Fruit fly (Drosophila melanogaster) whole organism, embryonic: ENCODE results near the gene Tsp2A.

Source experiments
- Atf-2 ChIP-seq: fragments of 200-800 bp; sonication (Bioruptor generic); optimal IDR thresholded peaks from 2 replicates; lab custom pipeline; 2016; ENCODE audit warnings: missing biosample characterization, missing genetic modification characterization
- Bgb ChIP-seq: fragments of 200-800 bp; sonication (Bioruptor generic); IDR thresholded peaks from 2 replicates; pipeline ENCODE4 v1.3.6; 2022; ENCODE audit warnings: missing biosample characterization, missing genetic modification characterization; ENCODE audit not compliant: partially characterized antibody
- Bteb2 ChIP-seq: fragments of 200-800 bp; sonication (Bioruptor generic); optimal IDR thresholded peaks from 2 replicates; lab custom pipeline; 2016; ENCODE audit warnings: missing biosample characterization, missing genetic modification characterization
- CG10209 ChIP-seq: fragments of 200-800 bp; sonication (Bioruptor generic); optimal IDR thresholded peaks from 3 replicates; lab custom pipeline; 2017; ENCODE audit warnings: missing biosample characterization, mild to moderate bottlenecking, missing genetic modification characterization, missing genetic modification reagents
- CG10431 ChIP-seq: fragments of 200-800 bp; sonication (Bioruptor generic); optimal IDR thresholded peaks from 3 replicates; lab custom pipeline; 2018; ENCODE audit warnings: missing biosample characterization, mild to moderate bottlenecking, missing genetic modification characterization
- CG11085 ChIP-seq: fragments of 200-800 bp; sonication (Bioruptor generic); IDR thresholded peaks from 2 replicates; pipeline ENCODE4 v1.3.6; 2022; ENCODE audit warnings: missing biosample characterization, missing genetic modification characterization
- CG11695 ChIP-seq: fragments of 200-800 bp; sonication (Bioruptor generic); IDR thresholded peaks from 3 replicates; pipeline ENCODE4 v1.3.6; 2022; ENCODE audit warnings: missing biosample characterization, missing genetic modification characterization
- CG13894 ChIP-seq: fragments of 200-800 bp; sonication (Bioruptor generic); optimal IDR thresholded peaks from 3 replicates; lab custom pipeline; 2018; ENCODE audit warnings: missing biosample characterization, mild to moderate bottlenecking, missing genetic modification characterization, moderate library complexity
- CG14667 ChIP-seq: fragments of 200-800 bp; sonication (Bioruptor generic); IDR thresholded peaks from 2 replicates; pipeline ENCODE4 v1.3.6; 2022; ENCODE audit warnings: missing biosample characterization, missing genetic modification characterization
- CG17385 ChIP-seq: fragments of 200-800 bp; sonication (Bioruptor generic); optimal IDR thresholded peaks from 3 replicates; lab custom pipeline; 2018; ENCODE audit warnings: missing biosample characterization, mild to moderate bottlenecking, missing genetic modification characterization
- CG18262 ChIP-seq: fragments of 200-800 bp; optimal IDR thresholded peaks from 3 replicates; lab custom pipeline; 2019; ENCODE audit warnings: missing biosample characterization, mild to moderate bottlenecking, missing genetic modification characterization, moderate library complexity
- CG18476 ChIP-seq: fragments of 200-800 bp; sonication (Bioruptor generic); optimal IDR thresholded peaks from 2 replicates; lab custom pipeline; 2016; ENCODE audit warnings: missing biosample characterization, mild to moderate bottlenecking, missing genetic modification characterization
- CG2120 ChIP-seq: fragments of 200-800 bp; sonication (Bioruptor generic); optimal IDR thresholded peaks from 3 replicates; lab custom pipeline; 2016; ENCODE audit warnings: missing biosample characterization, missing genetic modification characterization
- CG2712 ChIP-seq: fragments of 200-800 bp; optimal IDR thresholded peaks from 3 replicates; lab custom pipeline; 2019; ENCODE audit warnings: missing biosample characterization, mild to moderate bottlenecking, missing genetic modification characterization, moderate library complexity
- CG2875 ChIP-seq: fragments of 200-800 bp; sonication (Bioruptor generic); optimal IDR thresholded peaks from 2 replicates; lab custom pipeline; 2017; ENCODE audit warnings: missing biosample characterization, mild to moderate bottlenecking, missing genetic modification characterization, missing genetic modification reagents
- CG3838 ChIP-seq: fragments of 200-800 bp; sonication (Bioruptor generic); optimal IDR thresholded peaks from 3 replicates; lab custom pipeline; 2016; ENCODE audit warnings: missing biosample characterization, missing genetic modification characterization
- CG3995 ChIP-seq: fragments of 200-800 bp; sonication (Bioruptor generic); optimal IDR thresholded peaks from 3 replicates; lab custom pipeline; 2016; ENCODE audit warnings: missing biosample characterization, missing genetic modification characterization
- CG6272 ChIP-seq: fragments of 200-800 bp; sonication (Bioruptor generic); IDR thresholded peaks from 2 replicates; pipeline ENCODE4 v1.3.6; 2022; ENCODE audit warnings: missing biosample characterization, missing genetic modification characterization
- CG6689 ChIP-seq: fragments of 200-800 bp; sonication (Bioruptor generic); IDR thresholded peaks from 2 replicates; pipeline ENCODE4 v1.3.6; 2022; ENCODE audit warnings: missing biosample characterization, missing genetic modification characterization
- CG6813 ChIP-seq: fragments of 200-800 bp; sonication (Bioruptor generic); optimal IDR thresholded peaks from 2 replicates; lab custom pipeline; 2017; ENCODE audit warnings: missing biosample characterization, missing genetic modification characterization, mild to moderate bottlenecking, moderate library complexity, missing genetic modification reagents
- Dll ChIP-seq: fragments of 200-800 bp; sonication (Bioruptor generic); IDR thresholded peaks from 4 replicates; pipeline ENCODE4 v1.3.6; 2022; ENCODE audit warnings: missing biosample characterization, missing genetic modification characterization; ENCODE audit not compliant: partially characterized antibody
- Fer1 ChIP-seq: fragments of 200-800 bp; sonication (Bioruptor generic); optimal IDR thresholded peaks from 2 replicates; lab custom pipeline; 2017; ENCODE audit warnings: missing biosample characterization, mild to moderate bottlenecking, missing genetic modification characterization
- HLHmδ ChIP-seq: fragments of 200-800 bp; sonication (Bioruptor generic); optimal IDR thresholded peaks from 2 replicates; lab custom pipeline; 2018; ENCODE audit warnings: missing biosample characterization, mild to moderate bottlenecking, missing genetic modification characterization, moderate library complexity
- NC2α ChIP-seq: fragments of 200-800 bp; sonication (Bioruptor generic); optimal IDR thresholded peaks from 2 replicates; lab custom pipeline; 2016; ENCODE audit warnings: missing biosample characterization, missing genetic modification characterization
- Rfx ChIP-seq: fragments of 200-800 bp; sonication (Bioruptor generic); IDR thresholded peaks from 2 replicates; pipeline ENCODE4 v1.3.6; 2022; ENCODE audit warnings: missing biosample characterization, missing genetic modification characterization
- ab ChIP-seq: fragments of 200-800 bp; sonication (Bioruptor generic); optimal IDR thresholded peaks from 2 replicates; lab custom pipeline; 2016; ENCODE audit warnings: missing biosample characterization, missing genetic modification characterization
- al ChIP-seq: fragments of 200-800 bp; sonication (Bioruptor generic); IDR thresholded peaks from 2 replicates; pipeline ENCODE4 v1.3.6; 2022; ENCODE audit warnings: missing biosample characterization, missing genetic modification characterization
- amos ChIP-seq: fragments of 200-800 bp; sonication (Bioruptor generic); IDR thresholded peaks from 2 replicates; pipeline ENCODE4 v1.3.6; 2022; ENCODE audit warnings: missing biosample characterization, missing genetic modification characterization; ENCODE audit not compliant: partially characterized antibody
- ato ChIP-seq: fragments of 200-800 bp; sonication (Bioruptor generic); IDR thresholded peaks from 2 replicates; pipeline ENCODE4 v1.3.6; 2022; ENCODE audit warnings: missing biosample characterization, missing genetic modification characterization; ENCODE audit not compliant: partially characterized antibody
- bab2 ChIP-seq: fragments of 200-800 bp; sonication (Bioruptor generic); optimal IDR thresholded peaks from 2 replicates; lab custom pipeline; 2016; ENCODE audit warnings: missing biosample characterization, missing genetic modification characterization
- bowl ChIP-seq: fragments of 200-800 bp; sonication (Bioruptor generic); IDR thresholded peaks from 2 replicates; pipeline ENCODE4 v1.3.6; 2022; ENCODE audit warnings: missing biosample characterization, missing genetic modification characterization
- crp ChIP-seq, 2 experiments: fragments of 200-800 bp; sonication (Bioruptor generic); optimal IDR thresholded peaks; 2 replicates in 1 of 2; 3 replicates in 1 of 2; lab custom pipeline; 2017; ENCODE audit warnings: missing biosample characterization in 2 of 2, missing genetic modification characterization in 2 of 2, mild to moderate bottlenecking in 1 of 2, moderate library complexity in 1 of 2
- fd102C ChIP-seq: fragments of 200-800 bp; sonication (Bioruptor generic); optimal IDR thresholded peaks from 2 replicates; lab custom pipeline; 2018; ENCODE audit warnings: missing biosample characterization, mild to moderate bottlenecking, missing genetic modification characterization, moderate library complexity
- fru ChIP-seq: fragments of >200 bp; optimal IDR thresholded peaks from 2 replicates; lab custom pipeline; 2017
- gem ChIP-seq: fragments of 200-800 bp; sonication (Bioruptor generic); optimal IDR thresholded peaks from 2 replicates; lab custom pipeline; 2019; ENCODE audit warnings: missing biosample characterization, mild to moderate bottlenecking, missing genetic modification characterization, moderate library complexity
- gt ChIP-seq: fragments of 200-800 bp; sonication (Bioruptor generic); IDR thresholded peaks from 2 replicates; pipeline ENCODE4 v1.3.6; 2022; ENCODE audit warnings: missing biosample characterization, missing genetic modification characterization
- inv ChIP-seq: fragments of 200-800 bp; sonication (Bioruptor generic); IDR thresholded peaks from 2 replicates; pipeline ENCODE4 v1.3.6; 2022; ENCODE audit warnings: missing biosample characterization, missing genetic modification characterization; ENCODE audit not compliant: partially characterized antibody
- luna ChIP-seq: fragments of 200-800 bp; sonication (Bioruptor generic); optimal IDR thresholded peaks from 2 replicates; lab custom pipeline; 2016; ENCODE audit warnings: missing biosample characterization, missing genetic modification characterization
- mam ChIP-seq: fragments of 200-800 bp; sonication (Bioruptor generic); optimal IDR thresholded peaks from 3 replicates; lab custom pipeline; 2016; ENCODE audit warnings: missing biosample characterization, missing genetic modification characterization
- mld ChIP-seq: fragments of 200-800 bp; sonication (Bioruptor generic); IDR thresholded peaks from 3 replicates; pipeline ENCODE4 v1.3.6; 2022; ENCODE audit warnings: missing biosample characterization, missing genetic modification characterization; ENCODE audit not compliant: partially characterized antibody
- nerfin-1 ChIP-seq: fragments of 200-800 bp; sonication (Bioruptor generic); optimal IDR thresholded peaks from 3 replicates; lab custom pipeline; 2019; ENCODE audit warnings: missing biosample characterization, mild to moderate bottlenecking, missing genetic modification characterization, moderate library complexity
- pfk ChIP-seq: fragments of 200-800 bp; sonication (Bioruptor generic); optimal IDR thresholded peaks from 2 replicates; lab custom pipeline; 2018; ENCODE audit warnings: missing biosample characterization, mild to moderate bottlenecking, missing genetic modification characterization, moderate library complexity
- prd ChIP-seq, 3 experiments: fragments of >200 bp in 2 of 3; fragments of 200-800 bp in 1 of 3; sonication (Bioruptor generic) in 1 of 3; optimal IDR thresholded peaks in 2 of 3; IDR thresholded peaks in 1 of 3; 2 replicates in 2 of 3; 3 replicates in 1 of 3; pipeline versions ENCODE4 v1.3.6 to Lab custom; 2017 to 2022; ENCODE audit warnings: missing biosample characterization in 1 of 3, missing genetic modification characterization in 1 of 3
- pzg ChIP-seq: fragments of 200-800 bp; sonication (Bioruptor generic); optimal IDR thresholded peaks from 3 replicates; lab custom pipeline; 2018; ENCODE audit warnings: missing biosample characterization, mild to moderate bottlenecking, missing genetic modification characterization, moderate library complexity
- repo ChIP-seq: fragments of 200-800 bp; sonication (Bioruptor generic); optimal IDR thresholded peaks from 2 replicates; lab custom pipeline; 2016; ENCODE audit warnings: missing biosample characterization, missing genetic modification characterization
- salm ChIP-seq: fragments of 200-800 bp; sonication (Bioruptor generic); optimal IDR thresholded peaks from 2 replicates; lab custom pipeline; 2018; ENCODE audit warnings: missing biosample characterization, mild to moderate bottlenecking, missing genetic modification characterization
- sc ChIP-seq, 3 experiments: fragments of >200 bp in 2 of 3; fragments of 200-800 bp in 1 of 3; sonication (Bioruptor generic) in 1 of 3; optimal IDR thresholded peaks; 2 replicates in 2 of 3; 3 replicates in 1 of 3; lab custom pipeline; 2017; ENCODE audit warnings: mild to moderate bottlenecking in 1 of 3, missing biosample characterization in 1 of 3, missing genetic modification characterization in 1 of 3, missing genetic modification reagents in 1 of 3
- ttk ChIP-seq: fragments of 200-800 bp; sonication (Bioruptor generic); IDR thresholded peaks from 2 replicates; pipeline ENCODE4 v2.1.2; 2022; ENCODE audit warnings: missing biosample characterization, missing genetic modification characterization
- zen ChIP-seq: fragments of 200-800 bp; sonication (Bioruptor generic); optimal IDR thresholded peaks from 3 replicates; lab custom pipeline; 2018; ENCODE audit warnings: missing biosample characterization, mild to moderate bottlenecking, missing genetic modification characterization, moderate library complexity

Tsp2A gene

DNA sequence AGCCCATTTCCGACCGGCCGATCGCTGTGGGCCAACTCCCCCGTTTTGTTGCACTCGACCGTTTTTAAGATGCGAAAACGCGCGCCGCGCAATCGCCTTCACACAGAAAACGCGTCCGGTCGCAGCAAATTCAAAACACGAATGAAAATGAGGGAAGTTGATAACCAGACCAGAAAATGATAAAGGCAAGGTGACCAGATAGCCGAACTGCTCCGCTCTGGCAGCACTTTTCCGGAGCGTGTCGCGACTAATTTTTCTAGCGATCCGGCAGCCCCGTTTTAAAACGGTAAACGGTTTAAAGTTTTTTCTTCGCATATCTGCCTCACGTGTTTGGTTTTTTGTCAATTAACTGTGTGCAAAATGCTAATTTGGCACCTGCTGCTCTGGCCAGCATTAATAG lies 24.1 kb upstream of the Tsp2A start, which contains the start of gene DAAM (continued):
- TF ChIP-seq fru (lab: Kevin White, UChicago), result no peak
- TF ChIP-seq HLHmδ (GFP tag; lab: Kevin White, UChicago), result no peak
- no peak for TF ChIP-seq CG18262 (tag; lab: Kevin White, UChicago)
- TF ChIP-seq zen, result peak; percentile 29
- TF ChIP-seq prd (optimal IDR thresholded peaks at IDR 0.05; lab: Kevin White, UChicago), result no peak
- TF ChIP-seq prd (GFP tag; IDR thresholded peaks at IDR 0.05; lab: Robert Waterston, UW), result no peak
- no peak for TF ChIP-seq fd102C (GFP tag; lab: Kevin White, UChicago)
- peak; percentile 63 for TF ChIP-seq amos (GFP tag; lab: Robert Waterston, UW)
- TF ChIP-seq pzg, result peak; percentile 87
- 0 out of 4 replicates have a peak, but pooled peaks have one; percentile 26 for TF ChIP-seq Dll (GFP tag; lab: Robert Waterston, UW)
- TF ChIP-seq Bgb (GFP tag; lab: Robert Waterston, UW), result peak; percentile 62
- TF ChIP-seq Atf-2 (GFP tag; lab: Kevin White, UChicago), result no peak
- no peak for TF ChIP-seq Bteb2 (GFP tag; lab: Kevin White, UChicago)
- TF ChIP-seq CG6272, result no peak
- peak; percentile 26; the same call in 1 of the 2 replicates for TF ChIP-seq inv (GFP tag; lab: Robert Waterston, UW)
- TF ChIP-seq pfk, result no peak
- no peak for TF ChIP-seq CG11695 (GFP tag; lab: Robert Waterston, UW)
- TF ChIP-seq ttk (GFP tag; lab: Robert Waterston, UW), result no peak
- no peak for TF ChIP-seq CG3838
- no peak for TF ChIP-seq CG17385
- no peak for TF ChIP-seq ab
- no peak for TF ChIP-seq CG2875
- TF ChIP-seq gt (GFP tag; lab: Robert Waterston, UW), result no peak
- no peak for TF ChIP-seq CG13894 (tag; lab: Kevin White, UChicago)
- TF ChIP-seq CG10209 (GFP tag; lab: Kevin White, UChicago), result peak; percentile 20
- TF ChIP-seq CG3995, result peak; percentile 25
- TF ChIP-seq bab2, result no peak
- TF ChIP-seq mld, result no peak
- no peak for TF ChIP-seq bowl
- TF ChIP-seq CG14667 (GFP tag; lab: Robert Waterston, UW), result no peak
- peak; percentile 18 for TF ChIP-seq luna
- TF ChIP-seq CG11085 (GFP tag; lab: Robert Waterston, UW), result peak; percentile 22; the same call in 1 of the 2 replicates
- TF ChIP-seq crp (GFP tag; optimal IDR thresholded peaks at IDR 0.05; lab: Kevin White, UChicago), result peak in 1 of 2 experiments; percentile 30
- no peak for TF ChIP-seq gem (tag; lab: Kevin White, UChicago)
- no peak for TF ChIP-seq salm
- no peak for TF ChIP-seq CG10431
- no peak for TF ChIP-seq Fer1
- TF ChIP-seq Rfx (GFP tag; lab: Robert Waterston, UW), result peak; percentile 78
- 0 out of 2 replicates have a peak, but pooled peaks have one; percentile 8 for TF ChIP-seq al (GFP tag; lab: Robert Waterston, UW)
- no peak for TF ChIP-seq CG18476
- no peak for TF ChIP-seq NC2α (GFP tag; lab: Kevin White, UChicago)
- TF ChIP-seq CG6813, result peak; percentile 56
- TF ChIP-seq nerfin-1 (tag; lab: Kevin White, UChicago), result peak; percentile 9
- TF ChIP-seq repo (GFP tag; lab: Kevin White, UChicago), result no peak
- no peak for TF ChIP-seq CG2120 (GFP tag; lab: Kevin White, UChicago)
- no peak for TF ChIP-seq CG6689 (GFP tag; lab: Robert Waterston, UW)
- TF ChIP-seq ato (GFP tag; lab: Robert Waterston, UW), result 0 out of 2 replicates have a peak, but pooled peaks have one; percentile 20
- peak; percentile 1 for TF ChIP-seq mam (GFP tag; lab: Kevin White, UChicago)
- TF ChIP-seq CG2712, result no peak
- no peak for TF ChIP-seq sc (optimal IDR thresholded peaks at IDR 0.05; lab: Kevin White, UChicago)
- TF ChIP-seq sc (GFP tag; optimal IDR thresholded peaks at IDR 0.05; lab: Kevin White, UChicago), result no peak
